Fruit fly (Drosophila melanogaster) whole organism, wandering third instar larva: ENCODE measurements around the gene mRpS26.

Source experiments
- Dfd ChIP-seq: fragments of >200 bp; optimal IDR thresholded peaks from 2 replicates; lab custom pipeline; 2017; ENCODE audit warnings: missing biosample characterization, missing genetic modification characterization
- HLH106 ChIP-seq: fragments of 200-800 bp; optimal IDR thresholded peaks from 3 replicates; lab custom pipeline; 2019; ENCODE audit warnings: missing biosample characterization, mild to moderate bottlenecking, missing genetic modification characterization, moderate library complexity
- Hnf4 ChIP-seq: fragments of 200-800 bp; sonication (Bioruptor generic); optimal IDR thresholded peaks from 2 replicates; lab custom pipeline; 2016; ENCODE audit warnings: missing biosample characterization, mild to moderate bottlenecking, missing genetic modification characterization
- Hr83 ChIP-seq: fragments of 200-300 bp; sonication (Bioruptor generic); optimal IDR thresholded peaks from 2 replicates; lab custom pipeline; 2016; ENCODE audit warnings: missing biosample characterization, mild to moderate bottlenecking, missing genetic modification characterization, moderate library complexity; ENCODE audit not compliant: poor library complexity, severe bottlenecking
- Jra ChIP-seq: sonication (Bioruptor generic); optimal IDR thresholded peaks from 2 replicates; lab custom pipeline; 2016; ENCODE audit warnings: missing biosample characterization, missing genetic modification characterization
- Mio ChIP-seq: sonication (Bioruptor generic); optimal IDR thresholded peaks from 2 replicates; lab custom pipeline; 2016; ENCODE audit warnings: missing biosample characterization, missing genetic modification characterization
- Myc ChIP-seq: fragments of >200 bp; optimal IDR thresholded peaks from 2 replicates; lab custom pipeline; 2017
- N ChIP-seq: fragments of >200 bp; optimal IDR thresholded peaks from 2 replicates; lab custom pipeline; 2018; ENCODE audit warnings: missing biosample characterization, missing external identifiers, missing genetic modification characterization
- OdsH ChIP-seq: fragments of 200-800 bp; sonication (Bioruptor generic); optimal IDR thresholded peaks from 2 replicates; lab custom pipeline; 2016; ENCODE audit warnings: missing biosample characterization, mild to moderate bottlenecking, missing genetic modification characterization
- Rel ChIP-seq, 2 experiments: fragments of 200-800 bp; sonication (Bioruptor generic) in 1 of 2; optimal IDR thresholded peaks; 2 replicates in 1 of 2; 3 replicates in 1 of 2; lab custom pipeline; 2016 to 2019; ENCODE audit warnings: mild to moderate bottlenecking in 2 of 2, missing biosample characterization in 2 of 2, missing genetic modification characterization in 2 of 2, moderate library complexity in 1 of 2
- Sp1 ChIP-seq: fragments of 200-800 bp; sonication (Bioruptor generic); optimal IDR thresholded peaks from 3 replicates; lab custom pipeline; 2019; ENCODE audit warnings: missing biosample characterization, mild to moderate bottlenecking, missing genetic modification characterization, moderate library complexity
- br ChIP-seq: fragments of 200-800 bp; sonication (Bioruptor generic); optimal IDR thresholded peaks from 2 replicates; lab custom pipeline; 2016; ENCODE audit warnings: missing biosample characterization, missing genetic modification characterization
- dmrt93B ChIP-seq: fragments of 200-800 bp; sonication (Bioruptor generic); optimal IDR thresholded peaks from 2 replicates; lab custom pipeline; 2018; ENCODE audit warnings: missing biosample characterization, mild to moderate bottlenecking, missing genetic modification characterization
- dsf ChIP-seq: sonication (Bioruptor generic); optimal IDR thresholded peaks from 2 replicates; lab custom pipeline; 2016; ENCODE audit warnings: missing biosample characterization, missing genetic modification characterization, borderline replicate concordance
- ey ChIP-seq: fragments of 200-800 bp; sonication (Bioruptor generic); optimal IDR thresholded peaks from 2 replicates; lab custom pipeline; 2016; ENCODE audit warnings: missing biosample characterization, missing genetic modification characterization
- foxo ChIP-seq, 2 experiments: fragments of 200-800 bp; sonication (Bioruptor generic); optimal IDR thresholded peaks; 2 replicates in 1 of 2; 3 replicates in 1 of 2; lab custom pipeline; 2016 to 2017; ENCODE audit warnings: missing biosample characterization in 2 of 2, missing genetic modification characterization in 2 of 2
- fru ChIP-seq: fragments of 200-800 bp; sonication (Bioruptor generic); optimal IDR thresholded peaks from 3 replicates; lab custom pipeline; 2016; ENCODE audit warnings: missing biosample characterization, mild to moderate bottlenecking, missing genetic modification characterization
- h ChIP-seq: fragments of 200-800 bp; sonication (Bioruptor generic); optimal IDR thresholded peaks from 3 replicates; lab custom pipeline; 2016; ENCODE audit warnings: missing biosample characterization, mild to moderate bottlenecking, missing genetic modification characterization
- jim ChIP-seq: fragments of 175-275, 200-325 bp; sonication (Bioruptor generic); optimal IDR thresholded peaks from 2 replicates; lab custom pipeline; 2016; ENCODE audit warnings: missing biosample characterization, mild to moderate bottlenecking, missing genetic modification characterization
- pan ChIP-seq: fragments of >200 bp; optimal IDR thresholded peaks from 2 replicates; lab custom pipeline; 2017
- psq ChIP-seq: fragments of 200-800 bp; sonication (Bioruptor generic); optimal IDR thresholded peaks from 3 replicates; lab custom pipeline; 2017; ENCODE audit warnings: missing biosample characterization, mild to moderate bottlenecking, missing genetic modification characterization, moderate library complexity
- rgr ChIP-seq: fragments of 200-800 bp; sonication (Bioruptor generic); optimal IDR thresholded peaks from 3 replicates; lab custom pipeline; 2016; ENCODE audit warnings: missing biosample characterization, mild to moderate bottlenecking, missing genetic modification characterization
- sage ChIP-seq: fragments of 200-800 bp; sonication (Bioruptor generic); optimal IDR thresholded peaks from 2 replicates; lab custom pipeline; 2016; ENCODE audit warnings: missing biosample characterization, mild to moderate bottlenecking, missing genetic modification characterization
- tai ChIP-seq: sonication (Bioruptor generic); optimal IDR thresholded peaks from 2 replicates; lab custom pipeline; 2016; ENCODE audit warnings: missing biosample characterization, missing genetic modification characterization
- usp ChIP-seq: fragments of >200 bp; optimal IDR thresholded peaks from 2 replicates; lab custom pipeline; 2017; ENCODE audit warnings: missing biosample characterization, missing genetic modification characterization
- woc ChIP-seq: sonication (Bioruptor generic); optimal IDR thresholded peaks from 2 replicates; lab custom pipeline; 2016; ENCODE audit warnings: missing biosample characterization, mild to moderate bottlenecking, missing genetic modification characterization

The mRpS26 gene

dm6 chr3L:18086754-18087685, 19.4 kb upstream of the mRpS26 start, which contains the start of gene CG34253:
CG34253 (minus strand) TSS chr3L:18087320.
- TF ChIP-seq Hnf4 (GFP tag; lab: Kevin White, UChicago) (no peak), rgr (GFP tag; lab: Kevin White, UChicago) (peak; percentile 6), Rel (GFP tag; optimal IDR thresholded peaks at IDR 0.05; lab: Kevin White, UChicago) (no peak), Rel (tag; optimal IDR thresholded peaks at IDR 0.05; lab: Kevin White, UChicago) (peak; percentile 79)

- peak; percentile 88 for TF ChIP-seq N (GFP tag; lab: Kevin White, UChicago)
- TF ChIP-seq Dfd (GFP tag; lab: Kevin White, UChicago), result no peak
- TF ChIP-seq Myc (lab: Kevin White, UChicago), result peak; percentile 43
These were observed 18.4 kb upstream of the mRpS26 start for dm6 chr3L:18088027-18088426.

DNA sequence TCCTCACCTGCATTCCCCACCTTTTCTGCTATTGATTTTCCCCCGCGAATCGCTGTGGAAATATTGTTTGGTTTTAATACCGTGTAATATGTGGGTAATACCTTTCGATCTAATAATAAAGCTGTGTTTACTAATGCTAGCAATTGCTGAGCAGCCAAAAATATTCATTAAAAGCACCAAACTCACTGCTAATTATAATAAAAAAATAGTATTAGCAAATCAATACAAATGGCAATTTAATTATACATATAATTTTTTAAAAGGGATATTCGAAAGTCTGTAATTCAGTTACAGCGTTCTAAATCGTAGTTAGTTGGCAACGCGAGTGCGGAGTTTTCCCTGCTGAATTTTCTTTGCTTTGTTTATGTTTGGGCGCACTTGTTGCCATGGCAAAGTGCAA, 12.5 kb upstream of the mRpS26 start:
- TF ChIP-seq Myc (lab: Kevin White, UChicago) (no peak), Sp1 (no peak)

DNA sequence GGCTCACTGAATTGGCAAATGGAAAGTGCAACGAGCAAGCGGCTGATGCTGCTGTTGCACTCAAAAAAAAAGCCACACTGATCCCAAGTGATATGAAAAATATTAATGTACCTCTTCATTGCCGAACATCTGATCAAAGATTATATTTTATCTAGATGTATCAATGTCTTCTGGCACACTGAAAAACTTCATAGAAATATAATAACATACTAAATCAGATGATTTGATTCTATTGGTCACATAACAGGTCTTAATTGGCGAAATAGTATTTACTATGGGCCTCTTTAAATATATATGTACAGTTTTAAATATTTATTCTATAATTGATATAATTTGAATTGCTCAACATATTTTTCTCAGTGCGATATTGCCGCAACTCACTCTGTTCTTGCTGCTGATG, 9.7 kb upstream of the mRpS26 start:
- TF ChIP-seq woc (GFP tag; lab: Kevin White, UChicago) (no peak), Jra (GFP tag; lab: Kevin White, UChicago) (no peak)
- TF ChIP-seq, all 38 proteins: peak for 0

DNA sequence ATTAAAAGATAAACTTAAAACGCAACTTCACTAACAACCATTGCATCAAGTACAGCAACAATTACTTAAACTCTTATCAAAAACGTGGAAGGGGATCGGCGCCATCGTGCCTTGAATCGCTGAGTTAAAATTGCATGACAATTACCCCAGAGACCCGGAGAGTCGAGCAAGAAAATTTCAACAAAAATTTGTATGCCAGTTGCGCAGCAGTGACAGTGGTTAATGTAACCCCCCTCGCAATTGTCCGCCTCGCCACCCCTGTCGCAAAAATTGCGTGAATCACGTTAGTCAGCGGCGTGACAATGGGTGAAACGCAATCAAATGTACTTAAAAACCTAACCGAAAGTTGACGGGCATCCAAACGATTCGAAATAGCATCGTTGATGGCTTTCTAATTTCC, 6.7 kb upstream of the mRpS26 start:
- no peak for TF ChIP-seq N (GFP tag; lab: Kevin White, UChicago)
- no peak for TF ChIP-seq tai (GFP tag; lab: Kevin White, UChicago)
- TF ChIP-seq dsf (GFP tag; lab: Kevin White, UChicago), result no peak
- peak; percentile 53 for TF ChIP-seq br (GFP tag; lab: Kevin White, UChicago)
- no peak for TF ChIP-seq psq
- TF ChIP-seq sage (GFP tag; lab: Kevin White, UChicago), result no peak
- TF ChIP-seq rgr (GFP tag; lab: Kevin White, UChicago), result peak; percentile 48
- TF ChIP-seq Hr83 (GFP tag; lab: Kevin White, UChicago), result no peak
- TF ChIP-seq Hnf4 (GFP tag; lab: Kevin White, UChicago), result no peak
- TF ChIP-seq fru (GFP tag; lab: Kevin White, UChicago), result peak; percentile 35
- no peak for TF ChIP-seq Rel (GFP tag; optimal IDR thresholded peaks at IDR 0.05; lab: Kevin White, UChicago)
- peak; percentile 6 for TF ChIP-seq Rel (tag; optimal IDR thresholded peaks at IDR 0.05; lab: Kevin White, UChicago)
- peak; percentile 46 for TF ChIP-seq ey (GFP tag; lab: Kevin White, UChicago)
- no peak for TF ChIP-seq pan
- TF ChIP-seq dmrt93B (GFP tag; lab: Kevin White, UChicago), result no peak
- TF ChIP-seq Sp1, result peak; percentile 12
- TF ChIP-seq OdsH, result peak; percentile 10
- no peak for TF ChIP-seq woc (GFP tag; lab: Kevin White, UChicago)
- peak in 1 of 2 experiments; percentile 43 for TF ChIP-seq foxo (GFP tag; optimal IDR thresholded peaks at IDR 0.05; lab: Kevin White, UChicago)
- TF ChIP-seq jim, result no peak
- peak; percentile 24 for TF ChIP-seq HLH106
- TF ChIP-seq h (GFP tag; lab: Kevin White, UChicago), result peak; percentile 37

DNA sequence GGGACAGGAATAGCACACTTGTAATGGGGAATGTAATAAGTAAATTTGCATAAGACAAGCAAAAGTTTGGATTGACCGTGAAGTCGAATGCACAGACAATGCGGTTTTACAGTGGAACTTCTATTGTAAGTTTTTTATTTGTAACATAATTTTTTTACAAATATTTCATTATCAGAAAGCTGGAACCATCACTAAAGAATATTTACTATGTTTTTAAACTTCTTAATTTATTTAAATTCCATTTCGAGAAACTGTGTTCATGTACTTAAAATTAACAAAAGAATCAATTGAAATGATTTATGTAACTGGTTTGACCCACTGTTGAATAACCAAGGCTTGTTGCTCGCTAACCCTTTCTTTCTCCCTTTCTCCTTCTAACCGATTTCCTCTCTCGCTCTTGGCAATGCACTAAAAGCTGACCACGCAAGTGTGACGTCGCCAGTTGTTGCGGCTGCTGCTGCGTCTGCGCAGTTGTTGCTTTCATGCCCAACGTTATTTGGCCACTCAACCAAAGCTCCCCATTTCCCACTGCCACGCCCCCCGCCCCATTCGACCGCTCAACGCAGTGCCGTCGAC, 4.9 kb upstream of the mRpS26 start:
- peak; percentile 7 for TF ChIP-seq woc (GFP tag; lab: Kevin White, UChicago)
- no peak for TF ChIP-seq pan
- TF ChIP-seq usp, result no peak
- TF ChIP-seq Mio (GFP tag; lab: Kevin White, UChicago), result no peak
- peak; percentile 31 for TF ChIP-seq fru (GFP tag; lab: Kevin White, UChicago)
